Worm (Caenorhabditis elegans): ENCODE results near the gene plpp-1.2.

plpp-1.2 gene

DNA sequence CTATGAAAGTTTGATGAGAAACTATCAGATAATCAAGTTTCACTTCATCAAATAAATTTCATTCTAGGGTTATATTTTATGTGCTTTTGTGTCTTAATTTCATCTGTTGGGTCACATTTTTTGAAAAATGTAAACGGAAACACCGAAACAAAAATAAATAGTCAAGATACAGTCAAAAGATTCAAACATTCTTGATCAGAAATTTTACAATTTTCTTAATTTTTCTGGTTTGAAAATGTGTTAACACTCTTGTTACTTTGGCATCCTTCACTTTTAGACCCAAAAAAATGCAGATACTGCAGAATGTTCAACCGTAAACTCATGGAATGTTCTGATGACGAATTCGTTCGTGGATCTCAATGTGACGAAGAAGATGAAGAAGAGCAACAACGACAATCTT is 30.6 kb upstream of the plpp-1.2 start, which contains the start of gene aptf-1 (continued):
- TF ChIP-seq nhr-77 (tag; optimal IDR thresholded peaks at IDR 0.05) (no peak), cey-2 (tag; optimal IDR thresholded peaks at IDR 0.05; ENCODE audit: borderline replicate concordance, insufficient read depth) (no peak), rbr-2 (tag; optimal IDR thresholded peaks at IDR 0.05) (no peak)

- TF ChIP-seq pqm-1 (tag; optimal IDR thresholded peaks at IDR 0.05), result peak; percentile 39
- TF ChIP-seq nhr-28 (tag; optimal IDR thresholded peaks at IDR 0.05), result peak; percentile 34
- peak; percentile 82 for TF ChIP-seq aha-1 (tag)
- TF ChIP-seq spr-3 (GFP tag; optimal IDR thresholded peaks at IDR 0.05), result no peak
- no peak for TF ChIP-seq tra-1 (GFP tag; IDR thresholded peaks at IDR 0.05)
Observed at ce11 chrII:6469340-6469739, 15.9 kb upstream of the plpp-1.2 start.

DNA sequence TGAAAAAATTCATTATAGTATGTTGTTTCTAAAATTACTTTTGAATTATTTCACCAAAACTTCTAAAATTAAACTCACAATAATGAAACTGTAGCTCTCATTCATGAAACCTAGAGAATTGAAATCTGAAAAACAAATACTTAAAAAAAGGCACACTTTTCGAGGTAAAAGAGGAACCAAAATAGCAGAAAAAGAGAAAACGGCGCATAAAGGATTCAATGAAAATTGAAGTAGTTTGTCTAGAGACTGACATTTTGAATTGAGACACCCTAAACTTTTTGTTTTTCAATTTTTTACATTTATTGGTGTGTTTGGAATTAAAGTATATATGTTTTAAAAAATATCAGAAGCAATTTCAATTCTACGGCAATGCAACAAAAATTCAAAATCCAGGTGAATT is 14.3 kb upstream of the plpp-1.2 start, which contains the start of gene dgk-5:
TSS of gene dgk-5 (minus strand) at position 101 of the 400 bp plus-strand sequence.
- TF ChIP-seq mxl-2 (GFP tag; conservative IDR thresholded peaks at IDR 0.05), result no peak

- peak in 1 of 2 experiments; percentile 91 for TF ChIP-seq unc-62 (GFP tag; optimal IDR thresholded peaks at IDR 0.05 in 1 of 2)
- TF ChIP-seq unc-62 (tag; optimal IDR thresholded peaks at IDR 0.05), result no peak
- TF ChIP-seq mxl-2 (GFP tag; conservative IDR thresholded peaks at IDR 0.05), result no peak
- no peak for TF ChIP-seq lir-3 (tag; optimal IDR thresholded peaks at IDR 0.05)
- TF ChIP-seq attf-4 (tag; optimal IDR thresholded peaks at IDR 0.05), result no peak
- TF ChIP-seq egl-43 (GFP tag; IDR thresholded peaks at IDR 0.05), result no peak
Observed at ce11 chrII:6475180-6475737, 10.0 kb upstream of the plpp-1.2 start, which contains the start of gene T28D9.16. Gene T28D9.16, plus strand, starts transcription at chrII:6475687.

ce11 chrII:6476655-6477054 is 8.6 kb upstream of the plpp-1.2 start, which contains the start of gene T28D9.4:
Gene T28D9.4, plus strand, starts transcription at chrII:6476955.
- TF ChIP-seq ctbp-1 (GFP tag; IDR thresholded peaks at IDR 0.05) (no peak), zag-1 (tag; optimal IDR thresholded peaks at IDR 0.05) (no peak), ZK546.5 (tag; optimal IDR thresholded peaks at IDR 0.05) (no peak), php-3 (GFP tag; IDR thresholded peaks at IDR 0.05) (no peak), ceh-62 (tag; optimal IDR thresholded peaks at IDR 0.05) (no peak), aly-2 (tag; optimal IDR thresholded peaks at IDR 0.05) (no peak), nhr-111 (GFP tag; optimal IDR thresholded peaks at IDR 0.05) (no peak), skn-1 (tag; optimal IDR thresholded peaks at IDR 0.05) (no peak), jun-1 (tag; optimal IDR thresholded peaks at IDR 0.05) (no peak)

DNA sequence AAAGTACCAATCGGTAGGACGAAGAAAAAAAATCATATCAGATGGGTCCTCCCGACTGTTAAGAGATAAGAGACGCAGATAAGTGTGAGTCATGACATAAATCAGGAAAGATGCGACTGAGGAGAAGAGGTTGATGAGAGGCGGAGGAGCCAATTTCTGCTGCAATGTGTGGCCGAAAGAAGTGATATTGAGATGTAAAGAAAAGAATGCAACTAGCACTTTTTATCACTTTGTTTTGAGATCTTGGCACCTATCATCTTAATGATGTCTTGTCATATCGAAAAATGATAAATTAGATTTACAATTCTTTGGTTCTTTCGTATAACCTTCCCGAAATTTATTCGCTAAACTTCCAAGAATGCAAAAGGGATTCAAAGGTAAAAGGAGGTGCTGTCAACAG is 3.2 kb upstream of the plpp-1.2 start, which contains the start of gene del-10:
TSS of gene del-10 (minus strand) at position 24 of the 400 bp plus-strand sequence.
- TF ChIP-seq F26F4.8 (GFP tag; conservative IDR thresholded peaks at IDR 0.05) (no peak), unc-39 (tag; optimal IDR thresholded peaks at IDR 0.05) (no peak), hif-1 (tag; optimal IDR thresholded peaks at IDR 0.05) (no peak), fos-1 (tag; optimal IDR thresholded peaks at IDR 0.05) (no peak), ctbp-1 (GFP tag; IDR thresholded peaks at IDR 0.05) (no peak), madf-5 (GFP tag; IDR thresholded peaks at IDR 0.05) (no peak), zfp-3 (GFP tag; conservative IDR thresholded peaks at IDR 0.05) (no peak), T26A8.4 (GFP tag; IDR thresholded peaks at IDR 0.05) (no peak), lin-1 (GFP tag; IDR thresholded peaks at IDR 0.05) (no peak), cey-2 (tag; optimal IDR thresholded peaks at IDR 0.05; ENCODE audit: borderline replicate concordance, insufficient read depth) (no peak), lin-15B (tag; optimal IDR thresholded peaks at IDR 0.05) (no peak), lir-3 (tag; optimal IDR thresholded peaks at IDR 0.05) (no peak), egl-43 (GFP tag; IDR thresholded peaks at IDR 0.05) (no peak), daf-16 (GFP tag; optimal IDR thresholded peaks at IDR 0.05) (no peak), daf-16 (tag; optimal IDR thresholded peaks at IDR 0.05) (no peak), ZK337.2 (GFP tag; IDR thresholded peaks at IDR 0.05) (no peak)

Measured in whole organism, L4 larva.